Worm (Caenorhabditis elegans): ENCODE measurements around the gene bath-39.

DNA sequence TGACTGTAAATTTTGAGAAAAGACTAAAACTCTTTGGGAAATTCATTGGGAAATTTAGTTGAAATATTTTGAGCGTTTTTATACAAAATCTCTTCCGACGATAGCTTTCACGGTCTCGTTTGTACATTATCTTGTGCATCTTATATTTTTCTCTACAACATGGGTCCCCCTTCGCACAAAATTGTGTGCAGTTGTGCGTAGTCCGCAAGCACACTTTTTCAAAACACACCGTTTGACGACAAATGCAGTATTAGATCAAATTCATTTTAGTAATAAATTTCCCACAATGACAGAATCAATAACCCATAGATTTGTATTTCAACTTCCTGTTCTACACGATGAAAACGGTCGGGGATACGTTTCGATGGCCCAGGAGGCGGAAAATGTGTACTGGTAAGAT lies 1.4 kb upstream of the bath-39 start, which contains the start of gene F25H9.2:
- TF ChIP-seq nhr-28 (tag; optimal IDR thresholded peaks at IDR 0.05) (no peak), lin-13 (tag; optimal IDR thresholded peaks at IDR 0.05) (no peak), hlh-1 (tag; optimal IDR thresholded peaks at IDR 0.05) (no peak), mep-1 (tag; optimal IDR thresholded peaks at IDR 0.05) (peak; percentile 48), unc-39 (tag; optimal IDR thresholded peaks at IDR 0.05) (no peak), nhr-76 (tag; optimal IDR thresholded peaks at IDR 0.05) (no peak), pha-4 (tag; optimal IDR thresholded peaks at IDR 0.05) (peak; percentile 11), lsy-2 (tag; optimal IDR thresholded peaks at IDR 0.05) (no peak), bed-3 (GFP tag; optimal IDR thresholded peaks at IDR 0.05) (no peak), blmp-1 (tag; optimal IDR thresholded peaks at IDR 0.05) (no peak), unc-120 (tag; optimal IDR thresholded peaks at IDR 0.05; ENCODE audit: poor library complexity, severe bottlenecking) (no peak), nhr-237 (tag; optimal IDR thresholded peaks at IDR 0.05) (no peak)
